Fruit fly (Drosophila melanogaster) whole organism, embryonic: Measurements from ENCODE around the gene IM33.

Experiments used
- Antp ChIP-seq: fragments of 200-800 bp; sonication (Bioruptor generic); optimal IDR thresholded peaks from 3 replicates; lab custom pipeline; 2016; ENCODE audit warnings: missing biosample characterization, missing genetic modification characterization
- CG10267 ChIP-seq: fragments of 200-800 bp; sonication (Bioruptor generic); optimal IDR thresholded peaks from 2 replicates; lab custom pipeline; 2018; ENCODE audit warnings: missing biosample characterization, mild to moderate bottlenecking, missing genetic modification characterization, moderate library complexity
- CG10654 ChIP-seq: fragments of 200-800 bp; sonication (Bioruptor generic); optimal IDR thresholded peaks from 2 replicates; lab custom pipeline; 2016; ENCODE audit warnings: missing biosample characterization, missing genetic modification characterization
- CG12104 ChIP-seq: fragments of 200-800 bp; sonication (Bioruptor generic); optimal IDR thresholded peaks from 3 replicates; lab custom pipeline; 2016; ENCODE audit warnings: missing biosample characterization, missing genetic modification characterization
- CG12236 ChIP-seq: fragments of 200-800 bp; sonication (Bioruptor generic); optimal IDR thresholded peaks from 2 replicates; lab custom pipeline; 2016; ENCODE audit warnings: missing biosample characterization, missing genetic modification characterization
- CG12391 ChIP-seq: fragments of 200-800 bp; sonication (Bioruptor generic); optimal IDR thresholded peaks from 3 replicates; lab custom pipeline; 2018; ENCODE audit warnings: missing biosample characterization, mild to moderate bottlenecking, missing genetic modification characterization, moderate library complexity
- CG12659 ChIP-seq: fragments of 200-800 bp; sonication (Bioruptor generic); optimal IDR thresholded peaks from 3 replicates; lab custom pipeline; 2017; ENCODE audit warnings: mild to moderate bottlenecking, missing biosample characterization, missing genetic modification reagents, missing genetic modification characterization
- CG12769 ChIP-seq: fragments of 200-800 bp; sonication (Bioruptor generic); optimal IDR thresholded peaks from 2 replicates; lab custom pipeline; 2019; ENCODE audit warnings: missing biosample characterization, mild to moderate bottlenecking, missing genetic modification characterization, moderate library complexity
- CG14014 ChIP-seq: fragments of 200-800 bp; sonication (Bioruptor generic); IDR thresholded peaks from 2 replicates; pipeline ENCODE4 v1.3.6; 2022; ENCODE audit warnings: missing biosample characterization, missing genetic modification characterization
- CG14710 ChIP-seq: fragments of 200-800 bp; sonication (Bioruptor generic); optimal IDR thresholded peaks from 3 replicates; lab custom pipeline; 2019; ENCODE audit warnings: missing biosample characterization, mild to moderate bottlenecking, missing genetic modification characterization, moderate library complexity
- CG1603 ChIP-seq: fragments of 200-800 bp; sonication (Bioruptor generic); optimal IDR thresholded peaks from 2 replicates; lab custom pipeline; 2019; ENCODE audit warnings: missing biosample characterization, mild to moderate bottlenecking, missing genetic modification characterization, moderate library complexity
- CG1792 ChIP-seq: fragments of 200-800 bp; sonication (Bioruptor generic); optimal IDR thresholded peaks from 2 replicates; lab custom pipeline; 2016; ENCODE audit warnings: missing biosample characterization, missing genetic modification characterization
- CG2678 ChIP-seq: fragments of 200-800 bp; sonication (Bioruptor generic); optimal IDR thresholded peaks from 3 replicates; lab custom pipeline; 2019; ENCODE audit warnings: missing biosample characterization, mild to moderate bottlenecking, missing genetic modification characterization, moderate library complexity
- CG2889 ChIP-seq: fragments of 200-800 bp; sonication (Bioruptor generic); IDR thresholded peaks from 3 replicates; pipeline ENCODE4 v1.3.6; 2022; ENCODE audit warnings: missing biosample characterization, missing genetic modification characterization
- CG31441 ChIP-seq: fragments of 200-800 bp; sonication (Bioruptor generic); IDR thresholded peaks from 2 replicates; pipeline ENCODE4 v1.3.6; 2022; ENCODE audit warnings: missing biosample characterization, missing genetic modification characterization
- CG3407 ChIP-seq: fragments of 200-800 bp; sonication (Bioruptor generic); optimal IDR thresholded peaks from 2 replicates; lab custom pipeline; 2018; ENCODE audit warnings: missing biosample characterization, mild to moderate bottlenecking, missing genetic modification characterization
- CG4617 ChIP-seq: fragments of 200-800 bp; sonication (Bioruptor generic); optimal IDR thresholded peaks from 3 replicates; lab custom pipeline; 2016; ENCODE audit warnings: missing biosample characterization, missing genetic modification characterization, borderline replicate concordance
- CG6765 ChIP-seq: fragments of 200-800 bp; sonication (Bioruptor generic); optimal IDR thresholded peaks from 3 replicates; lab custom pipeline; 2017; ENCODE audit warnings: missing biosample characterization, mild to moderate bottlenecking, missing genetic modification characterization
- CG9727 ChIP-seq: fragments of 200-800 bp; sonication (Bioruptor generic); optimal IDR thresholded peaks from 3 replicates; lab custom pipeline; 2017; ENCODE audit warnings: missing biosample characterization, mild to moderate bottlenecking, missing genetic modification characterization
- Deaf1 ChIP-seq: fragments of 200-800 bp; optimal IDR thresholded peaks from 3 replicates; lab custom pipeline; 2019; ENCODE audit warnings: missing biosample characterization, mild to moderate bottlenecking, missing genetic modification characterization, moderate library complexity
- Dek ChIP-seq: fragments of 200-800 bp; sonication (Bioruptor generic); optimal IDR thresholded peaks from 3 replicates; lab custom pipeline; 2019; ENCODE audit warnings: missing biosample characterization, mild to moderate bottlenecking, missing genetic modification characterization, moderate library complexity
- E2f1 ChIP-seq: fragments of 200-800 bp; sonication (Bioruptor generic); IDR thresholded peaks from 2 replicates; pipeline ENCODE4 v1.3.6; 2022; ENCODE audit warnings: missing biosample characterization, missing genetic modification characterization
- Ets65A ChIP-seq: fragments of 200-800 bp; sonication (Bioruptor generic); peaks from one replicate; lab custom pipeline; 2016; ENCODE audit warnings: missing biosample characterization, missing genetic modification characterization
- GATAe ChIP-seq: fragments of 200-800 bp; sonication (Bioruptor generic); conservative IDR thresholded peaks from 2 replicates; pipeline ENCODE4 v1.3.6; 2022; ENCODE audit warnings: missing biosample characterization, missing genetic modification characterization
- HmgZ ChIP-seq: fragments of 200-800 bp; sonication (Bioruptor generic); optimal IDR thresholded peaks from 2 replicates; lab custom pipeline; 2018; ENCODE audit warnings: missing biosample characterization, mild to moderate bottlenecking, missing genetic modification characterization
- Mad ChIP-seq: fragments of 200-800 bp; sonication (Bioruptor generic); optimal IDR thresholded peaks from 2 replicates; lab custom pipeline; 2016; ENCODE audit warnings: missing biosample characterization, missing genetic modification characterization
- Myb ChIP-seq: fragments of 200-800 bp; sonication (Bioruptor generic); optimal IDR thresholded peaks from 2 replicates; lab custom pipeline; 2016; ENCODE audit warnings: missing biosample characterization, missing genetic modification characterization
- NFAT ChIP-seq: fragments of 200-800 bp; sonication (Bioruptor generic); IDR thresholded peaks from 2 replicates; pipeline ENCODE4 v1.3.6; 2022; ENCODE audit warnings: missing biosample characterization, missing genetic modification characterization
- Xrp1 ChIP-seq: fragments of 200-800 bp; sonication (Bioruptor generic); IDR thresholded peaks from 2 replicates; pipeline ENCODE4 v1.3.6; 2022; ENCODE audit warnings: missing biosample characterization, missing genetic modification characterization
- ci ChIP-seq: fragments of 200-800 bp; sonication (Bioruptor generic); IDR thresholded peaks from 3 replicates; pipeline ENCODE4 v1.3.6; 2022; ENCODE audit warnings: missing biosample characterization, missing genetic modification characterization
- corto ChIP-seq: fragments of 200-800 bp; sonication (Bioruptor generic); optimal IDR thresholded peaks from 2 replicates; lab custom pipeline; 2016; ENCODE audit warnings: missing biosample characterization, mild to moderate bottlenecking, missing genetic modification characterization, moderate library complexity
- esg ChIP-seq: fragments of 200-800 bp; sonication (Bioruptor generic); conservative IDR thresholded peaks from 2 replicates; pipeline ENCODE4 v1.3.6; 2022; ENCODE audit warnings: missing biosample characterization, missing genetic modification characterization
- ftz-f1 ChIP-seq: fragments of 200-800 bp; sonication (Bioruptor generic); optimal IDR thresholded peaks from 2 replicates; lab custom pipeline; 2016; ENCODE audit warnings: missing biosample characterization, missing genetic modification characterization
- her ChIP-seq: fragments of 200-800 bp; sonication (Bioruptor generic); optimal IDR thresholded peaks from 2 replicates; lab custom pipeline; 2016; ENCODE audit warnings: missing biosample characterization, missing genetic modification characterization
- jumu ChIP-seq: fragments of 200-800 bp; sonication (Bioruptor generic); optimal IDR thresholded peaks from 3 replicates; lab custom pipeline; 2016; ENCODE audit warnings: missing biosample characterization, missing genetic modification characterization
- lab ChIP-seq: fragments of 200-800 bp; sonication (Bioruptor generic); optimal IDR thresholded peaks from 3 replicates; lab custom pipeline; 2017; ENCODE audit warnings: missing biosample characterization, missing genetic modification characterization, mild to moderate bottlenecking, moderate library complexity, missing genetic modification reagents
- nom ChIP-seq: fragments of 200-800 bp; sonication (Bioruptor generic); optimal IDR thresholded peaks from 2 replicates; lab custom pipeline; 2017; ENCODE audit warnings: missing biosample characterization, missing genetic modification characterization, mild to moderate bottlenecking, moderate library complexity, missing genetic modification reagents
- odd ChIP-seq: fragments of 200-800 bp; sonication (Bioruptor generic); optimal IDR thresholded peaks from 2 replicates; lab custom pipeline; 2017; ENCODE audit warnings: missing biosample characterization, mild to moderate bottlenecking, missing genetic modification characterization
- onecut ChIP-seq: fragments of 200-800 bp; sonication (Bioruptor generic); IDR thresholded peaks from 2 replicates; pipeline ENCODE4 v1.3.6; 2022; ENCODE audit warnings: missing biosample characterization, missing genetic modification characterization
- pb ChIP-seq: fragments of 200-800 bp; sonication (Bioruptor generic); optimal IDR thresholded peaks from 3 replicates; lab custom pipeline; 2016; ENCODE audit warnings: missing biosample characterization, missing genetic modification characterization
- repo ChIP-seq: fragments of 200-800 bp; sonication (Bioruptor generic); optimal IDR thresholded peaks from 2 replicates; lab custom pipeline; 2016; ENCODE audit warnings: missing biosample characterization, missing genetic modification characterization
- rib ChIP-seq: fragments of 200-800 bp; sonication (Bioruptor generic); IDR thresholded peaks from 2 replicates; pipeline ENCODE4 v1.3.6; 2022; ENCODE audit warnings: missing biosample characterization, missing genetic modification characterization
- schlank ChIP-seq: fragments of 200-800 bp; sonication (Bioruptor generic); optimal IDR thresholded peaks from 2 replicates; lab custom pipeline; 2018; ENCODE audit warnings: missing biosample characterization, mild to moderate bottlenecking, missing genetic modification characterization
- sima ChIP-seq: fragments of 200-800 bp; sonication (Bioruptor generic); optimal IDR thresholded peaks from 2 replicates; lab custom pipeline; 2016; ENCODE audit warnings: missing biosample characterization, missing genetic modification characterization
- sna ChIP-seq: fragments of 200-800 bp; sonication (Bioruptor generic); IDR thresholded peaks from 2 replicates; pipeline ENCODE4 v1.3.6; 2022; ENCODE audit warnings: missing biosample characterization, missing genetic modification characterization; ENCODE audit not compliant: partially characterized antibody
- tio ChIP-seq: fragments of 200-800 bp; sonication (Bioruptor generic); optimal IDR thresholded peaks from 2 replicates; lab custom pipeline; 2017; ENCODE audit warnings: missing biosample characterization, missing genetic modification characterization, inconsistent platforms
- tll ChIP-seq, 2 experiments: fragments of 200-800 bp in 1 of 2; fragments of >200 bp in 1 of 2; sonication (Bioruptor generic) in 1 of 2; optimal IDR thresholded peaks; 2 replicates each; lab custom pipeline; 2017 to 2019; ENCODE audit warnings: missing biosample characterization in 2 of 2, missing genetic modification characterization in 2 of 2, mild to moderate bottlenecking in 1 of 2, moderate library complexity in 1 of 2
- unpg ChIP-seq: fragments of 200-800 bp; sonication (Bioruptor generic); optimal IDR thresholded peaks from 3 replicates; lab custom pipeline; 2018; ENCODE audit warnings: missing biosample characterization, mild to moderate bottlenecking, missing genetic modification characterization, moderate library complexity
- wek ChIP-seq: fragments of 200-800 bp; sonication (Bioruptor generic); optimal IDR thresholded peaks from 3 replicates; lab custom pipeline; 2018; ENCODE audit warnings: missing biosample characterization, mild to moderate bottlenecking, missing genetic modification characterization, moderate library complexity

IM33 gene

DNA sequence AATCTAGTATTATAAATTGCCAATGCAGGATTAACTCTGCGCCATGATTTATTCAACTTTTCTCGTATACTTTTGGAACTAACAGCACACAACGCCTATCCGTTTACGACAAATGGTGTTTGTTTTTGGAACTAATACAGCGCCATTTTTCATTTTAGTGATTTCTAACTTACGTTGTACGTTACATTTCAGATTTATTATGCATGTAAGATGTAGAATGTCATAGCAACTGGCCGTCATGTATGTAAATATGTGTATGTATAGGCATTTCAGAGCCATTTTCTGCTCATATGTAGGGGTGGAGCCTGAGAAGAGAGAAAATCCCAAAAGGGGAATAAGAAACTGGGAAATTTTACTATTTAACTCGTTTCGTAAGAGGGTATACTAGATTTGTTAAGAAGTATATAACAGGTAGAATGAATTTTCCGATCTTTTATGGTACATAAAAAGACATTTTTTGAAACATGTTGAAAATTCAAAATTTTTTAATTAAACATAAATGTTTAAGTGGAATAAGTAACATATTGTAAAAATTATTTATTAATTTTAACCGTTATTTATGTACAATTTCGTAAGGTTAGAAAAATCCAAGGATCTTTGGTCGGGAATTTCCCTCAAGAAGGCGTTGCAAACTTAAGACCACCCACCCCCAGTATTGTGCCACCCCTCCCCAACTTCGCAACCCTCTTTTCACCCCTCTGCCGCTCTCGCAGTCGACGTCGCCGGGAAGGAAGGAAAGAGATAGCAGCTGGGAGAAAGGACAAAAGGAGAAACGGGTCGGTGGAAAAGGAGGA, 38.9 kb downstream of the IM33 start (continued):
- TF ChIP-seq ftz-f1 (GFP tag; lab: Kevin White, UChicago), result no peak
- TF ChIP-seq CG10654, result peak; percentile 55
- TF ChIP-seq ci, result peak; percentile 84; the same call in 2 of the 3 replicates
- no peak for TF ChIP-seq CG2889 (GFP tag; lab: Robert Waterston, UW)
- TF ChIP-seq CG12236 (GFP tag; lab: Kevin White, UChicago), result peak; percentile 18
- TF ChIP-seq sna (GFP tag; lab: Robert Waterston, UW), result no peak
- TF ChIP-seq CG12391 (tag; lab: Kevin White, UChicago), result peak; percentile 40
- TF ChIP-seq wek (GFP tag; lab: Kevin White, UChicago), result peak; percentile 38
- TF ChIP-seq GATAe (GFP tag; lab: Robert Waterston, UW), result no peak
- no peak for TF ChIP-seq jumu (GFP tag; lab: Kevin White, UChicago)
- peak; percentile 31 for TF ChIP-seq Dek
- peak; percentile 51 for TF ChIP-seq CG14710 (tag; lab: Kevin White, UChicago)
- no peak for TF ChIP-seq Mad (GFP tag; lab: Kevin White, UChicago)
- no peak for TF ChIP-seq tll (GFP tag; optimal IDR thresholded peaks at IDR 0.05; lab: Kevin White, UChicago)
- TF ChIP-seq repo (GFP tag; lab: Kevin White, UChicago), result peak; percentile 15
- TF ChIP-seq CG1603 (tag; lab: Kevin White, UChicago), result peak; percentile 48
- peak; percentile 32 for TF ChIP-seq CG12659 (GFP tag; lab: Kevin White, UChicago)
- TF ChIP-seq pb, result no peak
- peak; percentile 8; the same call in 1 of the 2 replicates for TF ChIP-seq CG31441 (GFP tag; lab: Robert Waterston, UW)
- peak; percentile 65 for TF ChIP-seq lab
- peak; percentile 78 for TF ChIP-seq CG12769
- TF ChIP-seq Xrp1 (GFP tag; lab: Robert Waterston, UW), result no peak; the same call in 1 of the 2 replicates
- TF ChIP-seq CG1792 (GFP tag; lab: Kevin White, UChicago), result peak; percentile 54
- no peak for TF ChIP-seq nom (GFP tag; lab: Kevin White, UChicago)
- TF ChIP-seq CG12104 (GFP tag; lab: Kevin White, UChicago), result no peak
- TF ChIP-seq CG10267 (tag; lab: Kevin White, UChicago), result peak; percentile 62
- peak; percentile 58 for TF ChIP-seq Antp (GFP tag; lab: Kevin White, UChicago)
- peak; percentile 30 for TF ChIP-seq CG4617
- no peak for TF ChIP-seq tio (GFP tag; lab: Kevin White, UChicago)
- TF ChIP-seq her, result peak; percentile 57
- peak; percentile 48; the same call in 1 of the 2 replicates for TF ChIP-seq NFAT (GFP tag; lab: Robert Waterston, UW)
- no peak for TF ChIP-seq esg (GFP tag; lab: Robert Waterston, UW)
- peak; percentile 92 for TF ChIP-seq HmgZ (tag; lab: Kevin White, UChicago)
- 0 out of 2 replicates have a peak, but pooled peaks have one; percentile 19 for TF ChIP-seq E2f1 (GFP tag; lab: Robert Waterston, UW)
- no peak for TF ChIP-seq CG3407
- TF ChIP-seq onecut, result peak; percentile 15; the same call in 1 of the 2 replicates
- TF ChIP-seq sima (GFP tag; lab: Kevin White, UChicago), result no peak
- peak; percentile 16 for TF ChIP-seq CG9727 (GFP tag; lab: Kevin White, UChicago)
- peak; percentile 93 for TF ChIP-seq Ets65A
- TF ChIP-seq Myb, result peak; percentile 55
- TF ChIP-seq corto, result no peak
- TF ChIP-seq unpg, result peak; percentile 40
- TF ChIP-seq rib (GFP tag; lab: Robert Waterston, UW), result no peak
- TF ChIP-seq odd, result no peak
- 0 out of 2 replicates have a peak, but pooled peaks have one; percentile 35 for TF ChIP-seq CG14014 (GFP tag; lab: Robert Waterston, UW)
- TF ChIP-seq CG6765, result no peak
- TF ChIP-seq schlank (tag; lab: Kevin White, UChicago), result no peak
- peak; percentile 5 for TF ChIP-seq Deaf1 (tag; lab: Kevin White, UChicago)
- no peak for TF ChIP-seq CG2678 (tag; lab: Kevin White, UChicago)
